Fruit fly (Drosophila melanogaster): Measurements from ENCODE around the gene mwh.
A peak's percentile ranks its signal among the peaks of the same experiment; 100 is the strongest.

mwh gene

dm6 chr3L:1193123-1193844, 7.3 kb upstream of the mwh start, which contains the start of gene Trhn:
TSS of gene Trhn (minus strand) at chr3L:1193173.
- no peak for TF ChIP-seq noc (tag; optimal IDR thresholded peaks at IDR 0.05)

DNA sequence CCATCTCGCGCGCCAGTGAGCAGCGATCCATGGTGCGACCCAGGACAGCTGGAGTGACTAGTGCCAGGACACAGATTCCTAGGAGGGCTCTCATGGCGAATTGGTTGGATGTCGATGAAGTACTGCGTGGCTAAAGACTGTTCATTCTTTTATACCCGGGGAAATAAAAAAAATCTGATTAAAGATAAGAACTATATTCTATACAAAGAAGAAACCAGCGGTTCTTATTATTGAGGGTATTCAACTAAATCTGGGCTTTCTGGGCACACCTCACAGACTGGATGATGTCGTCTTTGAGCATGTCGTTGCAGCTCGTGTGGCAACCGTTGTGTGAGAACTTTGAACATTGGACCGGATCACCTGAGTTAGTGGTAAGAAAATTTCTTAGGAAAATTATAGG, 5.4 kb upstream of the mwh start, which contains the start of gene LysX:
Gene LysX, minus strand, starts transcription at position 101 of the 400 bp plus-strand sequence.
- TF ChIP-seq noc (tag; optimal IDR thresholded peaks at IDR 0.05), result no peak

- no peak for TF ChIP-seq noc (tag; optimal IDR thresholded peaks at IDR 0.05)
Observed at dm6 chr3L:1195868-1196552, 4.6 kb upstream of the mwh start, which contains the start of gene Aplip1. TSS of gene Aplip1 (plus strand) at chr3L:1196317.

DNA sequence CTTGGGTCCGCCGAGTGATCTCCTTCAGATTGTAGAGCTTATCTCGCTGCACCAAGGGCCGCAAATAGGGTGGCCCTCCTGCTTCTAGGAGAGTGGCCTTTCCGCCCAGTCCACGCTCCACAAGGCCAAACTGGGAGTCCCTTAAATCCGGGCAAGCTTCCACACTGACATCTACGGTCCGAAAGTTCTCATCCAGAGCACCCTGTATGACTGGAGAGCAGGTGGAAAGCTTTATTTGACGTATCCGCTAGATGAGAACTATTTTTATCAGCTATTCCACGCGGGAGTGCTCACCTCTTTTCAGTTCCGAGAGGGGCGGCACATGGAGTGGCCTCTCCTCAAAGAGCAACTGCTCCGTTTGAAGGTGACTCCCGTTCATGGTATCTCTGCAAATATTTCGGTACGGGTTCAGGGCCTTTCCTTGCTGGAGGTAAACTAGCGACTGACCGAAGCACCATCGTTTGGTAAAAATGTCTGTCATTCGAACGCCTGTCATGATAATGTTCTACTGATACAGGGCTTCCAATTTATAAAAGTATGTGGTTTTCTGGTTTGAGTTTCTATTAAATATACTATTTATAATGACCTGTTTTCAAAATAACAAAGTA, 2.1 kb downstream of the mwh start, which contains the start of gene meep:
Gene meep, minus strand, starts transcription at position 449 of the 608 bp plus-strand sequence.
- peak; percentile 19 for TF ChIP-seq noc (tag; optimal IDR thresholded peaks at IDR 0.05)

DNA sequence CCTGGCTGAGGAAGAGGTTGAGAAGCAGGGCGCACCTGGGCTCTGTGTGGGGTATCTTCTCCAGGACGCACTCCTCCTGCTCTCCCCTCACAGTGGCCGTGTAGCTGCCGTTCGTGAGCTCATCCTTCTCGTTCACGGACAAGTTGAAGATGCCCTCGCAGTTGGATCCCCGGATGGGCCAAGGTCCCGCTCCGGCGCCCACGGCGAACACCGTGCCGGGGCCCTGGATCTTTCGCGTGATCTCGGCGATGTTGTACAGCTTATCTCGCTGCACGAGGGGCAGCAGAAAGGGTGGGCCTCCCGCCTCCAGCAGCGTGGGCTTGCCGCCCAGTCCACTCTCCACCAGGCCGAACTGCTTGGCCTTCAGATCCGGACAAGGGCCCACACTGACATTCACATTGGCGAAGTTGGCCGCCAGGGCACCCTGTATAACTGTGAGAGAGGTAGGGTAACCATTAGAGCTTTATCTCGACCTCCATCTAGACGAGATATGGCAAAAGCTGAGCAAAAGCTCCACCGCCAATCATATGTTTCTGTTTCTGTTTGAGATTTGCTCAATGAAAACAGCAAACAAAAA, 3.4 kb downstream of the mwh start:
- TF ChIP-seq noc (tag; optimal IDR thresholded peaks at IDR 0.05), result no peak

DNA sequence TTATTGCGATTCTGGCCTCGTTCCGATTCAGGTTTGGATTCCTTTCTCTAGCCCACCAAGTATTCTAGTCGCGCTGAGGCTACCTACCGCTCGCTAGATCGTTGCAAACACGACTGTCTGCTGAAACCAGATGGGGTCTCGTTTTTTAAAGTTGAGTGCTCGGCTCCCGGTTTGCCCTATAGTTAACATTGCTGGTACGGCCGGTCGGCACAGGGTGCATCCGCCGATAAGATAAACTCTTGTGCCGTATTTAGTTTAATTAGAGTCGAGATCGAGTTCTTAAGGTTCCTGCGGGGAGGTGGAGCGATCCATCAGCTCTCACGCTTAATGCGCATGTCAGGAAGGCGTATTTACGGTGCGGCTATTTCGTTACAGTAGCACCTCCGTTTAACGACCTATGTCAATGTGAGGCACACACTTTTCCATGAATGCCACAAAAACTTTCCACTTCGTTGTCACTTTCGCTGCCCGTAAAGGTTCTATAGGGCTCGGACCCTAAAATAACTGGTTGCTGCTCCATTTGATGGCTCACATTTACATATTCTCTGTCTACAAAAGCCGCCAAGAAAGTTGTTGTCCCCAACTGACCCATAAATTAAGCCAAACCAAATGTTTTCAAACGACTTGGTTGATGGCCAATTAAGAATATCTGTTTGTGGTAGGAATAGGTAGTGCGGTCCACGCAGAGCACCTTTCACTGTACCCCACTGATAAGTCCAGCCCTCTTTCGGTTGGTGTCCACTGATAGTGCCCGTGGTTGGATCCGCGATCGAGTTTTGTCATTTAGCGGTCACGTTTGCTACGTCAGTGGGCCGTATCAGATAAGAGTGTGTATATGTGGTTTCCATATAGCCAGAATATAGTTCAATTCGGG, 4.3 kb downstream of the mwh start, which contains the start of gene CG9119:
Gene CG9119, minus strand, starts transcription at position 122 of the 874 bp plus-strand sequence.
- TF ChIP-seq noc (tag; optimal IDR thresholded peaks at IDR 0.05), result peak; percentile 96

dm6 chr3L:1206682-1207421, 6.3 kb downstream of the mwh start, which contains the start of gene LysB:
TSS of gene LysB (plus strand) at chr3L:1207371.
- no peak for TF ChIP-seq noc (tag; optimal IDR thresholded peaks at IDR 0.05)

DNA sequence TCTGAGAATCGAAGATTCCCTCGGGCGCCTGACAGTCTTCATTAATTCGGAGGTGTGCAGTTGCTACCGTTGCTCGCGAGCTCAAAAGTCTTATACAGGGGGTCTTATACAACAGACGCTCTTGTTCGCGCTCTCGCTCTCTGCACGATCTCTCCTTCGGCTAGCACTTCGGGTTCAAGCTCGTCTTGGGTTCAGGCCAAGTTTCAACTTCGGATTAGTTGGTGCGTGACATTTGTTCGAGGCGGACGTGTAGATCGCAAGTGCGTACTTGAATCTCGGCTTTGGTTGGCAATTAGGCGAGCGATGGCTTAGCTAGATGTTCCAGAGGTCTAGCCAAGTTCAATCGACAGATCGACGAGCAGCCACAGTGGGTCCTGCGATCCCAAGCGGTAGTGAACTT, 7.6 kb downstream of the mwh start:
- no peak for TF ChIP-seq noc (tag; optimal IDR thresholded peaks at IDR 0.05)

DNA sequence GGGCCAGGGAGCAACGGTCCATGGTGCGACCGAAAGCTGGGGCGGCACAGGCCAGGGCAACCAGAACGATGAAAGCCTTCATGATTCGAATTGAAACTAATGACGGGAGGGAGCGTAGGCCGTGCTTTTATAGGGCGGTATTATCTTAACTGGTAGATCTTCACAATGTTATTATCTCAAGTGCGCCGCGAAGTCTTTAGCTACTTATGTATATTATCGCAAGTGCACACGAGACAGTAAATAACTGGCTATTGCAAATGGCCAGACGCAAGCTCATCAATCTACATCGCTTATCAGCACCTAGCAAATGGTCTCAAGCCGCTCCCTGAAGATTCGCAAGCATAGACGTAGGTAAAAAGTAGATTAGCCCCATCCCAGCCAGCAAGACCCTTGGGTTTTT, 10.5 kb downstream of the mwh start, which contains the start of gene LysD:
Gene LysD, minus strand, starts transcription at position 101 of the 400 bp plus-strand sequence.
- no peak for TF ChIP-seq noc (tag; optimal IDR thresholded peaks at IDR 0.05)

dm6 chr3L:1212113-1212512, 11.5 kb downstream of the mwh start:
- TF ChIP-seq noc (tag; optimal IDR thresholded peaks at IDR 0.05), result no peak

- no peak for TF ChIP-seq noc (tag; optimal IDR thresholded peaks at IDR 0.05)
Observed at dm6 chr3L:1212571-1212970, 12.0 kb downstream of the mwh start, which contains the start of gene LysE. TSS of gene LysE (plus strand) at chr3L:1212827.

- no peak for TF ChIP-seq noc (tag; optimal IDR thresholded peaks at IDR 0.05)
Observed at dm6 chr3L:1216460-1216859, 15.9 kb downstream of the mwh start.

dm6 chr3L:1218596-1218995, 18.0 kb downstream of the mwh start, which contains the start of gene LysP:
TSS of gene LysP (minus strand) at chr3L:1218696.
- no peak for TF ChIP-seq noc (tag; optimal IDR thresholded peaks at IDR 0.05)

dm6 chr3L:1227303-1227797, 26.8 kb downstream of the mwh start, which contains the start of gene LysS:
TSS of gene LysS (plus strand) at chr3L:1227747.
- TF ChIP-seq noc (tag; optimal IDR thresholded peaks at IDR 0.05), result no peak
